Fruit fly (Drosophila melanogaster): ENCODE data around the gene Nmdmc.

The Nmdmc gene

dm6 chr3R:9057398-9058058, 7.2 kb upstream of the Nmdmc start (continued):
- TF ChIP-seq CG6854 (GFP tag; optimal IDR thresholded peaks at IDR 0.05) = peak; percentile 99
- TF ChIP-seq vri (GFP tag; optimal IDR thresholded peaks at IDR 0.05) = peak; percentile 78
- TF ChIP-seq cyc (GFP tag; optimal IDR thresholded peaks at IDR 0.05) = peak; percentile 87
- TF ChIP-seq esn (GFP tag; optimal IDR thresholded peaks at IDR 0.05) = peak; percentile 92
- TF ChIP-seq Gug (GFP tag; IDR thresholded peaks at IDR 0.05) = no peak
- peak; percentile 15 to 97 for TF ChIP-seq salr (GFP tag; optimal IDR thresholded peaks at IDR 0.05)
- TF ChIP-seq Sox102F (GFP tag; optimal IDR thresholded peaks at IDR 0.05) = peak; percentile 92
- peak; percentile 61 for TF ChIP-seq Ets21C (GFP tag; optimal IDR thresholded peaks at IDR 0.05)
- peak; percentile 86 for TF ChIP-seq dsx (GFP tag; optimal IDR thresholded peaks at IDR 0.05; ENCODE audit: poor library complexity, severe bottlenecking)
- TF ChIP-seq CG34406 (GFP tag; optimal IDR thresholded peaks at IDR 0.05) = peak; percentile 92
- TF ChIP-seq Sox14 (GFP tag; optimal IDR thresholded peaks at IDR 0.05) = peak; percentile 86
- peak; percentile 58 for TF ChIP-seq fd59A (GFP tag; optimal IDR thresholded peaks at IDR 0.05)
- peak; percentile 86 for TF ChIP-seq CG6808 (GFP tag; optimal IDR thresholded peaks at IDR 0.05)
- TF ChIP-seq Ets96B (tag; optimal IDR thresholded peaks at IDR 0.05) = peak; percentile 86
- TF ChIP-seq svp (GFP tag) = peak; percentile 88
- peak; percentile 68 for TF ChIP-seq CG31627 (GFP tag; optimal IDR thresholded peaks at IDR 0.05)
- TF ChIP-seq lz (GFP tag; optimal IDR thresholded peaks at IDR 0.05) = peak; percentile 83
- peak; percentile 87 for TF ChIP-seq acj6 (GFP tag; optimal IDR thresholded peaks at IDR 0.05)
- peak; percentile 86 for TF ChIP-seq CG6792 (GFP tag; optimal IDR thresholded peaks at IDR 0.05)
- peak; percentile 62 for TF ChIP-seq Hr39 (GFP tag; optimal IDR thresholded peaks at IDR 0.05)
- TF ChIP-seq CG10669 (GFP tag; optimal IDR thresholded peaks at IDR 0.05) = peak; percentile 73
- peak; percentile 22 for TF ChIP-seq CG11902 (GFP tag; optimal IDR thresholded peaks at IDR 0.05)
- peak; percentile 85 for TF ChIP-seq CG9139 (GFP tag; optimal IDR thresholded peaks at IDR 0.05)
- no peak for TF ChIP-seq CG8119 (GFP tag; IDR thresholded peaks at IDR 0.05)
- TF ChIP-seq net (GFP tag; optimal IDR thresholded peaks at IDR 0.05) = peak; percentile 95
- TF ChIP-seq CG15336 (GFP tag; IDR thresholded peaks at IDR 0.05) = no peak
- peak; percentile 82 for TF ChIP-seq CG8632 (GFP tag; optimal IDR thresholded peaks at IDR 0.05)
- peak; percentile 76 for TF ChIP-seq CG8319 (GFP tag; optimal IDR thresholded peaks at IDR 0.05)
- peak; percentile 83 for TF ChIP-seq CG7368 (GFP tag; optimal IDR thresholded peaks at IDR 0.05)
- TF ChIP-seq topi (GFP tag; optimal IDR thresholded peaks at IDR 0.05) = peak; percentile 92

DNA sequence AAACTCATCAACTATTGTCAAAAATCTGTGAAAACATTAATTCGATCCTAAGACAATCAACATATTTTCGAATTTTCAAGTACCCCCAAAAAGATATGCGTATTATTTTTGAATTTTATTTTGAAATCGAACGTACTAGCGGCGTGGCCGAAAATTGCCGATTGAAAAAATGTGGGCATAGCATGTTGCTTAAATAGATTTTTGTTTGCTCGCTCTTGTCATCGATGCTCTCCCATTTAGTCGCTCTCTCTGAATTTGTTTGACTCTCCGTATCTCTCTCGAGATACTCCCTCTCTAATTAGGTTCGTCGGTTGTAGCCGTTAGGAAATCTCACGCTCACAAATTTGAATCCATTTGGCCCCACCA, 6.7 kb upstream of the Nmdmc start:
- no peak for TF ChIP-seq CG11294 (GFP tag; IDR thresholded peaks at IDR 0.05)
- TF ChIP-seq CG6276 (GFP tag; optimal IDR thresholded peaks at IDR 0.05) = no peak
- TF ChIP-seq Hr39 (GFP tag; optimal IDR thresholded peaks at IDR 0.05) = no peak
- TF ChIP-seq lz (GFP tag; optimal IDR thresholded peaks at IDR 0.05) = no peak
- no peak for TF ChIP-seq Smox (GFP tag; optimal IDR thresholded peaks at IDR 0.05)
- no peak for TF ChIP-seq CG6808 (GFP tag; optimal IDR thresholded peaks at IDR 0.05)
- TF ChIP-seq CG4318 (GFP tag; optimal IDR thresholded peaks at IDR 0.05) = no peak
- TF ChIP-seq ss (GFP tag; optimal IDR thresholded peaks at IDR 0.05) = no peak
- TF ChIP-seq CG6854 (GFP tag; optimal IDR thresholded peaks at IDR 0.05) = no peak
- TF ChIP-seq Eip75B (GFP tag; optimal IDR thresholded peaks at IDR 0.05) = no peak
- no peak for TF ChIP-seq Eip78C (GFP tag)
- no peak for TF ChIP-seq CG34406 (GFP tag; optimal IDR thresholded peaks at IDR 0.05)
- no peak for TF ChIP-seq CG3919 (GFP tag; optimal IDR thresholded peaks at IDR 0.05)
- no peak for TF ChIP-seq CG15336 (GFP tag; IDR thresholded peaks at IDR 0.05)
- no peak for TF ChIP-seq salr (GFP tag; optimal IDR thresholded peaks at IDR 0.05)

Measured in whole organism, prepupa.